Worm (Caenorhabditis elegans): Measurements from ENCODE around the gene sgn-1.

Gene sgn-1

ce11 chrII:8737456-8737855, 46.0 kb downstream of the sgn-1 start, which contains the start of gene idpb-4:
TSS of gene idpb-4 (minus strand) at chrII:8737556.
- TF ChIP-seq lin-11 (tag; optimal IDR thresholded peaks at IDR 0.05) (no peak), sem-4 (tag; optimal IDR thresholded peaks at IDR 0.05) (no peak), nhr-237 (tag; optimal IDR thresholded peaks at IDR 0.05) (no peak), Y55F3AM.14 (GFP tag; optimal IDR thresholded peaks at IDR 0.05) (no peak), nhr-6 (tag; optimal IDR thresholded peaks at IDR 0.05) (no peak), unc-39 (tag; optimal IDR thresholded peaks at IDR 0.05) (no peak), nhr-21 (tag; optimal IDR thresholded peaks at IDR 0.05) (no peak), elt-3 (tag; optimal IDR thresholded peaks at IDR 0.05) (no peak), sma-3 (GFP tag; optimal IDR thresholded peaks at IDR 0.05) (no peak), egl-27 (tag; optimal IDR thresholded peaks at IDR 0.05) (no peak), skn-1 (tag; optimal IDR thresholded peaks at IDR 0.05) (no peak), ceh-16 (tag; optimal IDR thresholded peaks at IDR 0.05) (no peak), zag-1 (tag; optimal IDR thresholded peaks at IDR 0.05) (no peak), peb-1 (tag; optimal IDR thresholded peaks at IDR 0.05) (no peak), ztf-11 (tag; optimal IDR thresholded peaks at IDR 0.05) (no peak), crh-2 (tag; optimal IDR thresholded peaks at IDR 0.05) (no peak)

- no peak for TF ChIP-seq ama-1 (optimal IDR thresholded peaks at IDR 0.05)
- TF ChIP-seq F13H6.1 (tag; optimal IDR thresholded peaks at IDR 0.05) = no peak
- no peak for TF ChIP-seq elt-3 (tag; optimal IDR thresholded peaks at IDR 0.05)
- TF ChIP-seq lin-11 (tag; optimal IDR thresholded peaks at IDR 0.05) = no peak
- no peak for TF ChIP-seq nhr-129 (tag; optimal IDR thresholded peaks at IDR 0.05)
- TF ChIP-seq ztf-1 (GFP tag; conservative IDR thresholded peaks at IDR 0.05) = no peak
- no peak for TF ChIP-seq ceh-82 (tag; optimal IDR thresholded peaks at IDR 0.05)
- no peak for TF ChIP-seq peb-1 (tag; optimal IDR thresholded peaks at IDR 0.05)
- no peak for TF ChIP-seq mbf-1 (tag; optimal IDR thresholded peaks at IDR 0.05)
- TF ChIP-seq nhr-25 (tag; optimal IDR thresholded peaks at IDR 0.05) = no peak
- no peak for TF ChIP-seq R02D3.7 (tag; optimal IDR thresholded peaks at IDR 0.05)
- TF ChIP-seq gmeb-1 (tag; optimal IDR thresholded peaks at IDR 0.05) = no peak
- TF ChIP-seq unc-62 (GFP tag; optimal IDR thresholded peaks at IDR 0.05) = no peak
- TF ChIP-seq sma-3 (GFP tag; optimal IDR thresholded peaks at IDR 0.05) = no peak
Observed at ce11 chrII:8733627-8734026, 49.8 kb downstream of the sgn-1 start.

DNA sequence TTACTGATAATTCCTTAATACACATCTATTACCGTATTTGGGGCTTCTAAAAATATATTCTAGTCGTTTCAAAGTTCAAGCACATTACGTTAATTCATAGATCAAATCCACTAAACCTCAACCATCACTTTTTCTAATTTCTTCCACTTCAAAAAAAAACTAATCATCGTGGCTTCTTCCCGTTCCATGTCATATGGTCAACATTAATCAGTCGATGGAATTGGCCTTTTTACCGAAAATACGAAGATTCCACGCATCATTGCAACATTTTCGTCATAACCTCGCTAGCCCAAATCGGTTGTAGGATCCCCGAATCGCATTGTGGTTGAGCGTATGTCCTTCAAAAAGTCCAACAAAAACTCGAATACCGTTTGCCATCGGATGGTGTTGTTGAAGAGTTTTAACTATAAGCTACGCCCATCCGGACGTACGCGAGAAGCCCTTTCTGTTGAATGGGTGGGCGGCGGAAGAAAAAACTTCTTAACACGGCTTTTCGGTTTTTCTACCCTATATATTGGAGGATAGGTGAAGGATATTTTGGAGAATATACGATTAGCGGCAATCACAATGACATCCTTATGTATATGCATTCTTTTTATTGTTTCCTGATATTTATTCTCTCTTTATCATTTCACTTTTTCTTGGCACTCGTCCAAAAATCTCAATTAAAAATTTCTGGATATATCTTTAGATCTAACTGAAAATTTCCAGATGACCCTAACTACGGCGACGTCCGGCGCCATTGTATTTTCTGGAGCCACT, 51.0 kb downstream of the sgn-1 start, which contains the start of gene rol-6:
rol-6 (plus strand) TSS at position 712 of the 762 bp plus-strand sequence.
- peak; percentile 10 for TF ChIP-seq nhr-21 (tag; optimal IDR thresholded peaks at IDR 0.05)
- no peak for TF ChIP-seq unc-62 (GFP tag; optimal IDR thresholded peaks at IDR 0.05)

Data from whole organism, L2 larva.